Fruit fly (Drosophila melanogaster) S2 (cell line): ENCODE results near the gene CG7714.

Experiments used
- CG8478 ChIP-seq: fragments of >200 bp; optimal IDR thresholded peaks from 2 replicates; lab custom pipeline; 2018
- CTCF ChIP-seq, 2 experiments: fragments of >200 bp; optimal IDR thresholded peaks; 2 replicates each; lab custom pipeline; 2018

- TF ChIP-seq CTCF (optimal IDR thresholded peaks at IDR 0.05; lab: Kevin White, UChicago) (no peak), CG8478 (lab: Kevin White, UChicago) (no peak)
Observed at dm6 chr3R:18739978-18740954, 14.0 kb upstream of the CG7714 start.
